Worm (Caenorhabditis elegans) whole organism, L4/young adult: ENCODE measurements around the gene R12B2.7.

Source experiments
- W03F9.2 ChIP-seq: fragments of 150-350 bp; optimal IDR thresholded peaks from 2 replicates; lab custom pipeline; 2014; ENCODE audit warnings: missing biosample characterization, missing genetic modification characterization
- dao-5 ChIP-seq: sonication (generic microtip); optimal IDR thresholded peaks from 2 replicates; lab custom pipeline; 2016; ENCODE audit warnings: missing genotype, missing genetic modification characterization, moderate library complexity, missing compliant biosample characterization
- him-1 ChIP-seq: sonication (generic microtip); optimal IDR thresholded peaks from 2 replicates; lab custom pipeline; 2016; ENCODE audit warnings: missing genotype, missing genetic modification reagents, missing genetic modification characterization, missing compliant biosample characterization

R12B2.7 gene

ce11 chrIII:5838159-5839046, 23.6 kb downstream of the R12B2.7 start:
- TF ChIP-seq W03F9.2 (tag; lab: Kevin White, UChicago) (no peak), him-1 (tag; lab: Kevin White, UChicago) (no peak), dao-5 (no peak)

- TF ChIP-seq W03F9.2 (tag; lab: Kevin White, UChicago), result no peak
- no peak for TF ChIP-seq dao-5
- TF ChIP-seq him-1 (tag; lab: Kevin White, UChicago), result no peak
These were observed 24.3 kb downstream of the R12B2.7 start for ce11 chrIII:5839147-5839546.

- TF ChIP-seq W03F9.2 (tag; lab: Kevin White, UChicago), result no peak
- TF ChIP-seq him-1 (tag; lab: Kevin White, UChicago), result no peak
- TF ChIP-seq dao-5, result no peak
These were observed 24.8 kb downstream of the R12B2.7 start for ce11 chrIII:5839598-5839997.

- TF ChIP-seq W03F9.2 (tag; lab: Kevin White, UChicago), result no peak
- TF ChIP-seq dao-5, result no peak
- TF ChIP-seq him-1 (tag; lab: Kevin White, UChicago), result no peak
These were observed 25.4 kb downstream of the R12B2.7 start for ce11 chrIII:5840277-5840676.

- TF ChIP-seq him-1 (tag; lab: Kevin White, UChicago) (no peak), dao-5 (no peak), W03F9.2 (tag; lab: Kevin White, UChicago) (no peak)
These were observed 26.1 kb downstream of the R12B2.7 start for ce11 chrIII:5840815-5841573.

- TF ChIP-seq W03F9.2 (tag; lab: Kevin White, UChicago) (no peak), him-1 (tag; lab: Kevin White, UChicago) (no peak), dao-5 (no peak)
These were observed 26.8 kb downstream of the R12B2.7 start for ce11 chrIII:5841676-5842075.

- TF ChIP-seq dao-5 (no peak), him-1 (tag; lab: Kevin White, UChicago) (no peak), W03F9.2 (tag; lab: Kevin White, UChicago) (no peak)
These were observed 28.1 kb downstream of the R12B2.7 start for ce11 chrIII:5842920-5843319.

ce11 chrIII:5843662-5844061, 28.8 kb downstream of the R12B2.7 start:
- no peak for TF ChIP-seq W03F9.2 (tag; lab: Kevin White, UChicago)
- no peak for TF ChIP-seq him-1 (tag; lab: Kevin White, UChicago)
- TF ChIP-seq dao-5, result no peak

- TF ChIP-seq W03F9.2 (tag; lab: Kevin White, UChicago), result no peak
- peak; percentile 83 for TF ChIP-seq him-1 (tag; lab: Kevin White, UChicago)
These were observed 30.6 kb downstream of the R12B2.7 start for ce11 chrIII:5845483-5845882.

- TF ChIP-seq W03F9.2 (tag; lab: Kevin White, UChicago) (no peak), him-1 (tag; lab: Kevin White, UChicago) (no peak), dao-5 (no peak)
These were observed 31.6 kb downstream of the R12B2.7 start for ce11 chrIII:5846412-5846811.

ce11 chrIII:5853240-5853639, 38.4 kb downstream of the R12B2.7 start, which contains the start of gene ddx-23:
TSS of gene ddx-23 (minus strand) at chrIII:5853269.
- TF ChIP-seq dao-5 (no peak), W03F9.2 (tag; lab: Kevin White, UChicago) (peak; percentile 1), him-1 (tag; lab: Kevin White, UChicago) (no peak)

ce11 chrIII:5855637-5856179, 40.9 kb downstream of the R12B2.7 start, which contains the start of the genes cct-6 and alh-9:
TSS of gene cct-6 (minus strand) at chrIII:5855687.
TSS of gene alh-9 (plus strand) at chrIII:5856018.
- TF ChIP-seq W03F9.2 (tag; lab: Kevin White, UChicago) (peak; percentile 94), dao-5 (no peak)

- TF ChIP-seq W03F9.2 (tag; lab: Kevin White, UChicago) (no peak), him-1 (tag; lab: Kevin White, UChicago) (no peak)
These were observed 44.2 kb downstream of the R12B2.7 start, which contains the start of gene dpf-4 for ce11 chrIII:5859008-5859407. TSS of gene dpf-4 (plus strand) at chrIII:5859308.

ce11 chrIII:5863774-5864173, 48.9 kb downstream of the R12B2.7 start, which contains the start of gene dnpp-1:
TSS of gene dnpp-1 (minus strand) at chrIII:5863803.
- TF ChIP-seq him-1 (tag; lab: Kevin White, UChicago) (no peak), dao-5 (no peak), W03F9.2 (tag; lab: Kevin White, UChicago) (peak; percentile 16)
